Worm (Caenorhabditis elegans) whole organism, L4/young adult: ENCODE data around the gene K09E3.7.
"Not testable (repeated sequence)": the region's sequence is repeated elsewhere in the genome, so short reads cannot be mapped to it uniquely, and the experiment has no call there.

Source experiments
- W03F9.2 ChIP-seq: fragments of 150-350 bp; optimal IDR thresholded peaks from 2 replicates; lab custom pipeline; 2014; ENCODE audit warnings: missing biosample characterization, missing genetic modification characterization
- dao-5 ChIP-seq: sonication (generic microtip); optimal IDR thresholded peaks from 2 replicates; lab custom pipeline; 2016; ENCODE audit warnings: missing genotype, missing genetic modification characterization, moderate library complexity, missing compliant biosample characterization
- him-1 ChIP-seq: sonication (generic microtip); optimal IDR thresholded peaks from 2 replicates; lab custom pipeline; 2016; ENCODE audit warnings: missing genotype, missing genetic modification reagents, missing genetic modification characterization, missing compliant biosample characterization

The K09E3.7 gene

DNA sequence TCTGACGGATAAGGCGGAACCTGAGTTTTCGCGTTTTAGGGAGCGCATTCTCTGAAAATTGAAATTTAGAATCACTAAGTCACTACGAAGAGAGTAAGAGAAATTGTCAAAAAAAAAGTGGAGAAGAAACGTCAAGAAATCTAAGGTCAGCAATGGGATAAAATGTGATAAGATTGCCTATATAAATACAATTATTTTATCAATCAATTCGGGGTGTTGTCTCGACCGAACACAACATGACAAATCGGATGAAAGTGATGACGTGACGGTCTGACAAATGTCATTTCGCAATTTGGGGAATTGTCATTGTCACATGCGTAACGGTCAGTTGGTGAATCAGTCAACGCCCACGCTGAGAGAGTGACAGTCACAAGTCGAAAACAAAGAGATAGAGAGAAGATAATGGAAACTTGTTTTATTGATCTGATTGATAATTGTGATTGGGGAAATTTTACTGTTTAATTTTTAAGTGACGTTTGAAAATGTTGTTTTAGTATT is 3.8 kb upstream of the K09E3.7 start, which contains the start of gene cnp-3:
TSS of gene cnp-3 (minus strand) at position 51 of the 498 bp plus-strand sequence.
- TF ChIP-seq him-1 (tag; lab: Kevin White, UChicago) (no peak), W03F9.2 (tag; lab: Kevin White, UChicago) (no peak)

DNA sequence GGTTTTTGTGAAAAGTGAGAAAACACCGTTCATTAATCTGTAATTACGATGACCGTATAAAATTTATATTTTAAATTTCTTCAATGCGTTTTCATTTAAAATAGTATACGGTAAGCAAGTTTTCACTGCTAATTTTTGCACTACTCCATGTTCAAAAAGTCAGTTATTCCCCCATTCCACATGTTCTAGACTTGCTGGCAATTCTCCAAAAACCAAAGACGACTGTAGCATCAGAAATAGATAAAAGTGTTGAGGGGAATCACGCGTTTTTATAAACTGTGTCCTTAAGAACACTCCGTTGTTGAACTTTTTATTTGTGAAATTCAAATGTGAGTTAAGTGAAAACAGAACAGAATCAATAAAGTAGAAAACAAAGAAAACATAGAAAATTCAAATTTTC is 1.4 kb upstream of the K09E3.7 start:
- TF ChIP-seq dao-5 (tag; lab: Kevin White, UChicago) (no peak), W03F9.2 (tag; lab: Kevin White, UChicago) (no peak), him-1 (tag; lab: Kevin White, UChicago) (no peak)

DNA sequence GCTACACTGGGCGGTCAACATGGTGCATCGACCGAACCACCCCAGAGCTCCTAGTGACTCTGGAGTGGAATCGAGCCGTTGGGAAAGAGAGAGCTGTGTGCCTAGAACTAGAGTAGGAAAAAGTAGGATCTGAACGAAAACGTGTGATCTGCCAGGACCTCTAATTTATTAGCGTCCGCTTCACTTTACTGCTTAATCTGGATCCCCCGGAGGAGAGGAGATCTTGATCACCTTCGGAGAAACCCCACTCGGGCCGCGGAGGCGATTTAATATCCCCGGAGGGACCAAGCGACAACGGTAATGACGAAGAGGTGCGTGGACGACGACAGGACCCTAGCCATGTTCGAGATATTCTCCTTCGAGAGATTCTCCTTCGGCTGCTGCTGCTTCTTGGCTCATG is 17.0 kb downstream of the K09E3.7 start, which contains the start of gene K09E3.2:
TSS of gene K09E3.2 (plus strand) at position 301 of the 400 bp plus-strand sequence.
- not testable (repeated sequence) for TF ChIP-seq him-1, dao-5, W03F9.2 (tag; lab: Kevin White, UChicago)

DNA sequence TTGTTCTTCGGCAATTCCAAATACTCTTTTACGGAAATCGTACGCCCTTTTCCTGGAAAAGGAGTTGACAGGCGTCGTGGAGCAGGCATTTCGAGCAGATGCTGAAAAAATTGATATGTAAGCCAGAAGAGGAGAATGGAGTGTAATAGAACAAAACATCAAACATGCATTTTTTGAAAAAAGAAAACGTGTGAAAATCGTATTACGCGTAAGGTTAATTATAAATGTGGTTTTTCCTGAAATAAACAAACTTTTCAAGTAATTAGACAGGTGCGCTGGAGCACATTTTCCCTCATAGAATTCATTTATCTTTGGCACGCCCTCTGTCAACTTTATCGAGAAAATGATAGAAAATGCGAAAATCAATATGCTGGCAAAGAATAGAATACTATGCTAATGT is 19.2 kb downstream of the K09E3.7 start, which contains the start of gene lido-6:
TSS of gene lido-6 (minus strand) at position 101 of the 400 bp plus-strand sequence.
- TF ChIP-seq him-1 (tag; lab: Kevin White, UChicago) = no peak
- no peak for TF ChIP-seq dao-5 (tag; lab: Kevin White, UChicago)
- no peak for TF ChIP-seq W03F9.2 (tag; lab: Kevin White, UChicago)

DNA sequence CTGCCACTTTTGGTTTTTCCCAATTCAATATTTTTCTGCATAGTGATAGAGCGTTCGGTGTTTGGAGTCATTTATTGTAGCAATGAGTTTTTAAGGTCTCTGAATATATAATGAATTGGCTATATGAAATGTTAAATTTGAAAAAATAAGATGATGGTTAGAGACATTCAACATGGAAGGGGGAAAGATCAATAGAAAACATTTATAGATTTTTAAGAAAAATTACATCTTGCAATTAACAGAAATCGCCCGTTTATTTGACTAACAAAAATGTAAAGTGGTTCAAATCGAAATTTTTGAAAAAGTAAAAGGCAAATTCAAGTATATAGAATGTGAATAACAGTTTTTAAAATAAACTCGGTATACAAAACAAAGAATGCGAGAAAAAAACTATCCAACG is 23.8 kb downstream of the K09E3.7 start, which contains the start of gene lido-5:
TSS of gene lido-5 (minus strand) at position 101 of the 400 bp plus-strand sequence.
- no peak for TF ChIP-seq W03F9.2 (tag; lab: Kevin White, UChicago)

DNA sequence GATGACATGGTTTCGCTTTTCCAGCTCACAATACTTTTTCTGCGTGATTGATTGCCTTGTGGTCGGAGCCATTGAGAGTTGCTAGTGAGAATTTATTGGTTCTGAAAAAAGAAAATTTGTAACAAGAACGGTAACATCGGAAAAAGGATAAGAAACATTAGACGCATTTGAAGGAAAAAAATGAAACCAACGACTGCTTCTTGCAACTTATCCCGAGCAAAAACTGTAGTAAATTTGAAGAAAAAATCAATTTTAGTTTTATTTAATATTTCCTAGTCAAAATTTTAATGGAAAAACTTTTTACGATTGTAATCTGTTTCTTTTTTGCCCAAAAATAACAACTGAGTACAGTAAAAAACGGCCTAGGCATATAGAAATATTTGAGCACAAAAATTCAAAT is 26.7 kb downstream of the K09E3.7 start, which contains the start of gene lido-4:
TSS of gene lido-4 (minus strand) at position 101 of the 400 bp plus-strand sequence.
- TF ChIP-seq W03F9.2 (tag; lab: Kevin White, UChicago) = no peak
- no peak for TF ChIP-seq him-1 (tag; lab: Kevin White, UChicago)
- TF ChIP-seq dao-5 (tag; lab: Kevin White, UChicago) = no peak

DNA sequence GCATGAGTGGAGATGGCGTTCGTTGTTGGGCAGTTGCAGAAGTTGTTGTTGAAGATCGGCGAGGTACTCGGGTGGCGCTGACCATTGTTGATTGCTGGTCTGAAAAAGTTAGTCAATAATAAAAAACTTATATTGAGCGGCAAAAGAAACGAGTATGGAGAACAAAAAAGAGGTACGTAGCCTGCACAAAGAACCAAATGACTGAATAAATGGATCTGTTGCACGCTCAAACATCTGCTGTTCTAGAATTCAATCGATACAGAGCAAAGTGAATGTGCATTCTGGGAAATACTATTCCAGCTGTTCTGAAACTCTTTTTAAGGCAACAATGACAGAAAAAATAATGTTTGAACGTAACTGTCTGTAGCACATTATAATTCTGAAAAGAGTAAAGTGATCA is 33.7 kb downstream of the K09E3.7 start, which contains the start of gene lido-2:
TSS of gene lido-2 (minus strand) at position 101 of the 400 bp plus-strand sequence.
- TF ChIP-seq him-1 (tag; lab: Kevin White, UChicago) = no peak
- no peak for TF ChIP-seq W03F9.2 (tag; lab: Kevin White, UChicago)
- no peak for TF ChIP-seq dao-5 (tag; lab: Kevin White, UChicago)

DNA sequence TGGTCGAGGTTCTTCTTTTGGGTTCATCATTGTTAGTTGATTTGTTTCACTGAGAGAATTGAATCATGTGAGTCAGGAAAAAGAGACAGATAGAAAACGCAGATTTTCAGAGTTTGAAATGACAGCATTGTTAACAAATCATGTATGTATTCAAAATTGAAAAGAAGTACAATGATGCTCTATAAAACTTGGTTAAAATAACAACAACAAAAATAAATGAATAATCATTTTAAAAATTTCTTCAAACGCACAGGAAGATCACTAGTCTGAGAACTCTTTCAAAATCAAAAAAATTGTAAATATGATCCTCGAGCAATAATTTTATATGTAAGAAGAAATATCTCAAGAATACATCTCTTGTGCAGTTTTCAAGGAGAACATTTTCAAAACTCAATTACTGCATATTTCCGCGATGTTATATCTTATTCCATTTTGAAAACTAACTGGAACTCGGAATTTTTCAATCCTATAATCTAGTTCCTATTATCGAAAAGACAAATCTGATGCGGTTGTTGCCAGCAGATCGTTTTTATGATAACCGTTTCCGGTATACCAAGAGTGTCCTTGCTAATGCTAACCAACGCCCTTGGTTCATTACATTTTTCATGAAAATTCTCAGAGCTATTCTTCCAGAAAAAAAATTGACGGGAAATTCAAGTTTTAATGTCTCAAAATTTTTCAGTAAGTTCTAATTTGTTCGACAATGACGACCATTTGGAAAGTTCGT is 37.7 kb downstream of the K09E3.7 start, which contains the start of gene lido-1:
TSS of gene lido-1 (minus strand) at position 51 of the 727 bp plus-strand sequence.
- no peak for TF ChIP-seq W03F9.2 (tag; lab: Kevin White, UChicago)
- no peak for TF ChIP-seq him-1 (tag; lab: Kevin White, UChicago)
- TF ChIP-seq dao-5 (tag; lab: Kevin White, UChicago) = no peak

DNA sequence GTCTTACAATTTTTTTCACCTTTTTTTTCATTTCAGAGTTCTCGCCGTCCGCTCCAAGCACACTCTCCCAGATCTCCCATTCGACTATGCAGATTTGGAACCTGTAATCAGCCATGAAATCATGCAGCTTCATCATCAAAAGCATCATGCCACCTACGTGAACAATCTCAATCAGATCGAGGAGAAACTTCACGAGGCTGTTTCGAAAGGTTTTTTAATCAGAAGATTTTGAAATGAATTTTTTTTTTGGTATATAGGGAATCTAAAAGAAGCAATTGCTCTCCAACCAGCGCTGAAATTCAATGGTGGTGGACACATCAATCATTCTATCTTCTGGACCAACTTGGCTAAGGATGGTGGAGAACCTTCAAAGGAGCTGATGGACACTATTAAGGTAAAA is 41.1 kb downstream of the K09E3.7 start, which contains the start of gene C08A9.3:
TSS of gene C08A9.3 (minus strand) at position 101 of the 400 bp plus-strand sequence.
- TF ChIP-seq him-1 (tag; lab: Kevin White, UChicago) = no peak
- TF ChIP-seq W03F9.2 (tag; lab: Kevin White, UChicago) = no peak
- TF ChIP-seq dao-5 (tag; lab: Kevin White, UChicago) = no peak

DNA sequence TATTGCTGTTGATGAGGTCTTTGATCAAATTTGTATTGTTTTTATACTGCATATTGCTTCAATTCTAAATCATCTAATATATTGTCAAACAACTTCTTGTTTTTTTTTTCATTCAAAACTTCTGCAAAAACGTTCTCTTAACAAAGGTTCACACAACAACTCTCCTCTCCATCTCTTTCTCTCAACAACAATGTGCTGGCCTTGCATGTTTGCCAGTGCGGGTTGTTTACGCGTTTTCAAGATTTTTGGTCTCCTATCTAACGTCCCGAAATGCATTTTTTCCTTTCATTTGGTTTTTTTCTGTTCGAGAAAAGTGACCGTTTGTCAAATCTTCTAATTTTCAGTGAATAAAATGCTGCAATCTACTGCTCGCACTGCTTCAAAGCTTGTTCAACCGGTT is 41.9 kb downstream of the K09E3.7 start, which contains the start of gene sod-3:
TSS of gene sod-3 (plus strand) at position 338 of the 400 bp plus-strand sequence.
- TF ChIP-seq dao-5 (tag; lab: Kevin White, UChicago) (no peak), W03F9.2 (tag; lab: Kevin White, UChicago) (no peak), him-1 (tag; lab: Kevin White, UChicago) (no peak)
